Fruit fly (Drosophila melanogaster) whole organism, pupa: ENCODE measurements around the gene TkR99D.

Experiments used
- CG14655 ChIP-seq: fragments of 200-800 bp; sonication (Bioruptor generic); optimal IDR thresholded peaks from 3 replicates; lab custom pipeline; 2017; ENCODE audit warnings: mild to moderate bottlenecking, missing biosample characterization, missing genetic modification reagents, missing genetic modification characterization
- CG17806 ChIP-seq: fragments of 200-800 bp; sonication (Bioruptor generic); optimal IDR thresholded peaks from 2 replicates; lab custom pipeline; 2018; ENCODE audit warnings: missing biosample characterization, mild to moderate bottlenecking, missing genetic modification characterization, moderate library complexity
- CG32121 ChIP-seq: fragments of 200-800 bp; sonication (Bioruptor generic); IDR thresholded peaks from 2 replicates; pipeline ENCODE4 v1.3.6; 2022; ENCODE audit warnings: missing biosample characterization, missing genetic modification characterization
- CG34367 ChIP-seq: fragments of 200-800 bp; sonication (Bioruptor generic); optimal IDR thresholded peaks from 2 replicates; lab custom pipeline; 2018; ENCODE audit warnings: missing biosample characterization, mild to moderate bottlenecking, missing genetic modification characterization
- CG4496 ChIP-seq: fragments of 200-800 bp; sonication (Bioruptor generic); IDR thresholded peaks from 3 replicates; pipeline ENCODE4 v1.3.6; 2022; ENCODE audit warnings: missing biosample characterization, missing genetic modification characterization
- CG8159 ChIP-seq: fragments of 200-800 bp; sonication (Bioruptor generic); optimal IDR thresholded peaks from 3 replicates; lab custom pipeline; 2018; ENCODE audit warnings: missing biosample characterization, mild to moderate bottlenecking, missing genetic modification characterization, moderate library complexity
- CG9948 ChIP-seq: fragments of 200-800 bp; sonication (Bioruptor generic); optimal IDR thresholded peaks from 2 replicates; lab custom pipeline; 2018; ENCODE audit warnings: missing biosample characterization, mild to moderate bottlenecking, missing genetic modification characterization, moderate library complexity
- EcR ChIP-seq: fragments of 200-800 bp; sonication (Bioruptor generic); optimal IDR thresholded peaks from 3 replicates; lab custom pipeline; 2019; ENCODE audit warnings: missing biosample characterization, missing genetic modification characterization, mild to moderate bottlenecking, moderate library complexity, missing genetic modification reagents
- Ets98B ChIP-seq: fragments of 200-800 bp; sonication (Bioruptor generic); IDR thresholded peaks from 2 replicates; pipeline ENCODE4 v1.3.6; 2022; ENCODE audit warnings: missing biosample characterization, missing genetic modification characterization
- Pif1A ChIP-seq: fragments of 200-800 bp; sonication (Bioruptor generic); optimal IDR thresholded peaks from 3 replicates; lab custom pipeline; 2016; ENCODE audit warnings: missing biosample characterization, missing genetic modification characterization
- Snoo ChIP-seq: fragments of 200-800 bp; sonication (Bioruptor generic); optimal IDR thresholded peaks from 3 replicates; lab custom pipeline; 2017; ENCODE audit warnings: missing biosample characterization, mild to moderate bottlenecking, missing genetic modification characterization, inconsistent platforms
- fd96Ca ChIP-seq: fragments of 200-800 bp; sonication (Bioruptor generic); IDR thresholded peaks from 3 replicates; pipeline ENCODE4 v1.3.6; 2022; ENCODE audit warnings: missing biosample characterization, missing genetic modification characterization
- gl ChIP-seq: fragments of 200-800 bp; sonication (Bioruptor generic); optimal IDR thresholded peaks from 2 replicates; lab custom pipeline; 2018; ENCODE audit warnings: missing biosample characterization, mild to moderate bottlenecking, missing genetic modification characterization
- rn ChIP-seq: fragments of 200-800 bp; sonication (Bioruptor generic); IDR thresholded peaks from 2 replicates; pipeline ENCODE4 v1.3.6; 2022; ENCODE audit warnings: missing biosample characterization, missing genetic modification characterization

- TF ChIP-seq Ets98B (GFP tag; lab: Robert Waterston, UW) (peak; percentile 23; the same call in 1 of the 2 replicates), CG32121 (GFP tag; lab: Robert Waterston, UW) (peak; percentile 8; the same call in 1 of the 2 replicates), CG9948 (no peak), CG34367 (tag; lab: Kevin White, UChicago) (no peak), EcR (no peak), CG4496 (GFP tag; lab: Robert Waterston, UW) (peak; percentile 72), CG17806 (tag; lab: Kevin White, UChicago) (peak; percentile 3), Pif1A (GFP tag; lab: Kevin White, UChicago) (no peak), fd96Ca (GFP tag; lab: Robert Waterston, UW) (no peak), Snoo (tag; lab: Kevin White, UChicago) (no peak), rn (GFP tag; lab: Robert Waterston, UW) (no peak), CG14655 (GFP tag; lab: Kevin White, UChicago) (peak; percentile 40), CG8159 (tag; lab: Kevin White, UChicago) (peak; percentile 15), gl (no peak)
These were observed 12.2 kb upstream of the TkR99D start for dm6 chr3R:29981479-29981878.
